Fruit fly (Drosophila melanogaster) whole organism, adult: ENCODE measurements around the gene Irp-1A.

ENCODE experiments used
- CG11617 ChIP-seq: fragments of 200-800 bp; sonication (Bioruptor generic); optimal IDR thresholded peaks from 2 replicates; lab custom pipeline; 2017; ENCODE audit warnings: mild to moderate bottlenecking, missing biosample characterization, missing genetic modification reagents, missing genetic modification characterization
- CG14711 ChIP-seq: fragments of 200-800 bp; sonication (Bioruptor generic); optimal IDR thresholded peaks from 2 replicates; lab custom pipeline; 2018; ENCODE audit warnings: missing biosample characterization, mild to moderate bottlenecking, missing genetic modification characterization, moderate library complexity
- CG33017 ChIP-seq: fragments of 200-800 bp; sonication (Bioruptor generic); optimal IDR thresholded peaks from 2 replicates; lab custom pipeline; 2018; ENCODE audit warnings: missing biosample characterization, mild to moderate bottlenecking, missing genetic modification characterization, moderate library complexity
- CG5204 ChIP-seq: fragments of 200-800 bp; sonication (Bioruptor generic); optimal IDR thresholded peaks from 2 replicates; lab custom pipeline; 2016; ENCODE audit warnings: missing biosample characterization, missing genetic modification characterization
- CG7045 ChIP-seq: fragments of 200-800 bp; sonication (Bioruptor generic); optimal IDR thresholded peaks from 2 replicates; lab custom pipeline; 2017; ENCODE audit warnings: missing biosample characterization, mild to moderate bottlenecking, missing genetic modification characterization
- cic ChIP-seq: fragments of 200-800 bp; sonication (Bioruptor generic); optimal IDR thresholded peaks from 2 replicates; lab custom pipeline; 2017; ENCODE audit warnings: missing biosample characterization, mild to moderate bottlenecking, missing genetic modification characterization, moderate library complexity
- kay ChIP-seq: fragments of 200-800 bp; sonication (Bioruptor generic); peaks from one replicate; lab custom pipeline; 2016; ENCODE audit warnings: missing biosample characterization, missing genetic modification characterization, borderline replicate concordance
- ovo ChIP-seq: fragments of 200-800 bp; sonication (Bioruptor generic); optimal IDR thresholded peaks from 2 replicates; lab custom pipeline; 2016; ENCODE audit warnings: missing biosample characterization, missing genetic modification characterization
- tj ChIP-seq: fragments of 200-800 bp; sonication (Bioruptor generic); optimal IDR thresholded peaks from 3 replicates; lab custom pipeline; 2017; ENCODE audit warnings: missing biosample characterization, mild to moderate bottlenecking, missing genetic modification characterization, moderate library complexity

- TF ChIP-seq CG5204 (no peak), kay (GFP tag; lab: Kevin White, UChicago) (no peak), tj (no peak), CG11617 (no peak), cic (GFP tag; lab: Kevin White, UChicago) (no peak), CG33017 (tag; lab: Kevin White, UChicago) (no peak), ovo (no peak), CG14711 (tag; lab: Kevin White, UChicago) (no peak), CG7045 (GFP tag; lab: Kevin White, UChicago) (no peak)
Observed at dm6 chr3R:22769567-22769966, 45.2 kb upstream of the Irp-1A start, which contains the start of gene CG43092.
